Worm (Caenorhabditis elegans) whole organism, L2 larva: ENCODE data around the gene dct-12.

Experiments
- F13H6.1 ChIP-seq: sonication (generic microtip); optimal IDR thresholded peaks from 2 replicates; lab custom pipeline; 2016; ENCODE audit warnings: missing genetic modification characterization, missing compliant biosample characterization
- Y55F3AM.14 ChIP-seq: fragments of 200-800 bp; sonication (Bioruptor generic); optimal IDR thresholded peaks from 2 replicates; lab custom pipeline; 2018; ENCODE audit warnings: mild to moderate bottlenecking, missing genetic modification characterization, missing compliant biosample characterization
- ama-1 ChIP-seq: fragments of 150-350 bp; optimal IDR thresholded peaks from 2 replicates; lab custom pipeline; 2018; ENCODE audit warnings: inconsistent platforms
- elt-1 ChIP-seq: fragments of 150-350 bp; optimal IDR thresholded peaks from 2 replicates; lab custom pipeline; 2014; ENCODE audit warnings: missing biosample characterization, missing genetic modification characterization
- gmeb-1 ChIP-seq: fragments of 150-350 bp; optimal IDR thresholded peaks from 2 replicates; lab custom pipeline; 2014; ENCODE audit warnings: missing biosample characterization, missing genetic modification characterization
- lin-13 ChIP-seq: fragments of 150-350 bp; optimal IDR thresholded peaks from 2 replicates; lab custom pipeline; 2014; ENCODE audit warnings: missing biosample characterization, missing genetic modification reagents, missing genetic modification characterization
- nhr-10 ChIP-seq: sonication (generic microtip); optimal IDR thresholded peaks from 2 replicates; lab custom pipeline; 2017; ENCODE audit warnings: missing biosample characterization, missing genetic modification characterization
- nhr-23 ChIP-seq: fragments of 150-350 bp; optimal IDR thresholded peaks from 2 replicates; lab custom pipeline; 2014; ENCODE audit warnings: missing biosample characterization, missing genetic modification reagents, missing genetic modification characterization
- nhr-25 ChIP-seq: fragments of 150-350 bp; sonication (generic microtip); optimal IDR thresholded peaks from 3 replicates; lab custom pipeline; 2014; ENCODE audit warnings: missing biosample characterization, missing genetic modification characterization
- nhr-77 ChIP-seq: fragments of 150-350 bp; optimal IDR thresholded peaks from 2 replicates; lab custom pipeline; 2014; ENCODE audit warnings: missing biosample characterization, missing genetic modification characterization
- skn-1 ChIP-seq: sonication (generic microtip); optimal IDR thresholded peaks from 2 replicates; lab custom pipeline; 2017; ENCODE audit warnings: missing biosample characterization, missing genetic modification characterization
- unc-55 ChIP-seq: fragments of 150-350 bp; sonication (generic microtip); optimal IDR thresholded peaks from 3 replicates; lab custom pipeline; 2014; ENCODE audit warnings: missing biosample characterization, missing genetic modification reagents, missing genetic modification characterization
- zag-1 ChIP-seq: fragments of 150-350 bp; optimal IDR thresholded peaks from 2 replicates; lab custom pipeline; 2014; ENCODE audit warnings: missing biosample characterization, missing genetic modification characterization

DNA sequence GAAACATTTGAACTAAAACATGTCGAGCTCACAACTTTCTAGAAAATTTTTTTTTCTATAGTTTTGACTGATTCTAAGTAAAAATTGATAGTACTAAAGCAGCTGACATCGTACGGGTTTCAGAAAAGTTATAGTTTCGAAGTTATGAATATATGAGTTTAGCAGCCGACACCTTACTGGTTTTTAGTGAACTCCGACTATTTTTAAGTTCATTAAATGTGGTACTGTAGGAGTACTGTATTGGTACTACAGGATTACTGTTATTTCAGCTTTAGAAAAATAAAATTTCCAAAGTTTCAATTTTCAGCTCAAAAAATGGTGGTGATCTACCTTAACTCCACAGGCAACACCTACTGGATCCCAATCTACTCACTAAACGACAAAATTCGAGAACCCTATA, 33.3 kb upstream of the dct-12 start, which contains the start of gene sre-37:
- TF ChIP-seq nhr-10 (tag; lab: Kevin White, UChicago) (no peak), F13H6.1 (tag; lab: Kevin White, UChicago) (no peak), ama-1 (lab: Kevin White, UChicago) (no peak), elt-1 (no peak), Y55F3AM.14 (no peak), nhr-23 (tag; lab: Kevin White, UChicago) (no peak), nhr-77 (tag; lab: Kevin White, UChicago) (no peak), nhr-25 (no peak), lin-13 (GFP tag; lab: Kevin White, UChicago) (no peak), unc-55 (GFP tag; lab: Kevin White, UChicago) (no peak), zag-1 (tag; lab: Kevin White, UChicago) (no peak), skn-1 (tag; lab: Kevin White, UChicago) (no peak), gmeb-1 (tag; lab: Kevin White, UChicago) (no peak)
